Fruit fly (Drosophila melanogaster): ENCODE data around the gene CG32264.

Gene CG32264

DNA sequence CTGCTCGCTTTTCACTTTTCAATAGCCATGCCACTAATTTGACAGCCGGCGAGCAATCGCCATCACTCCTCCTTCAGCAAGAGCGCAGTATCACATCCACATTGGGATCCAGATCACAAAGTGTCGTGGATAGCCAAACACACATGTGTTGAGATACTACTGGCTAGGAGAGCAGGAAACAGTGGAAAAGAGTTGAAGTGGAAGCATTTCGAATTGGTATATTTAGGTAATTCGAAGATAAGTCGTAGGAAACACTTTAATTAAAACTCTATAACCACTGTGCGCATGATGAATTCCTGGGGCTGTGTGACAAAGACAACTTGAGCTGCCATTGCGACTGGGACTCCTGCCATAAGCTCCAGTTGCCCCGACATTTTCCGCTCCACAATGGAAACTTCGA is 116.2 kb downstream of the CG32264 start:
- TF ChIP-seq CG13204 (GFP tag; optimal IDR thresholded peaks at IDR 0.05) (no peak), CG9948 (tag; optimal IDR thresholded peaks at IDR 0.05) (peak; percentile 32), CG15710 (tag; optimal IDR thresholded peaks at IDR 0.05) (peak; percentile 43), CG34367 (tag; optimal IDR thresholded peaks at IDR 0.05) (peak; percentile 21), Snoo (tag; optimal IDR thresholded peaks at IDR 0.05) (no peak), fd96Ca (GFP tag; IDR thresholded peaks at IDR 0.05) (0 out of 3 replicates have a peak, but pooled peaks have one; percentile 44), CG4496 (GFP tag; IDR thresholded peaks at IDR 0.05) (peak; percentile 42; the same call in 2 of the 3 replicates), CG10348 (GFP tag; IDR thresholded peaks at IDR 0.05) (no peak), CG32121 (GFP tag; IDR thresholded peaks at IDR 0.05) (peak; percentile 38; the same call in 1 of the 2 replicates), rn (GFP tag; IDR thresholded peaks at IDR 0.05) (no peak), D1 (tag; optimal IDR thresholded peaks at IDR 0.05) (no peak), CG14655 (GFP tag; optimal IDR thresholded peaks at IDR 0.05) (peak; percentile 48), Ets98B (GFP tag; IDR thresholded peaks at IDR 0.05) (peak; percentile 65), CG8301 (tag; optimal IDR thresholded peaks at IDR 0.05) (peak; percentile 30), CG12605 (GFP tag; IDR thresholded peaks at IDR 0.05) (0 out of 2 replicates have a peak, but pooled peaks have one; percentile 38), EcR (GFP tag; optimal IDR thresholded peaks at IDR 0.05) (no peak), gl (tag; optimal IDR thresholded peaks at IDR 0.05) (no peak), Pif1B (GFP tag; optimal IDR thresholded peaks at IDR 0.05) (no peak), CG17806 (tag; optimal IDR thresholded peaks at IDR 0.05) (peak; percentile 45), Pif1A (GFP tag; optimal IDR thresholded peaks at IDR 0.05) (no peak), CG8159 (tag; optimal IDR thresholded peaks at IDR 0.05) (peak; percentile 53)

DNA sequence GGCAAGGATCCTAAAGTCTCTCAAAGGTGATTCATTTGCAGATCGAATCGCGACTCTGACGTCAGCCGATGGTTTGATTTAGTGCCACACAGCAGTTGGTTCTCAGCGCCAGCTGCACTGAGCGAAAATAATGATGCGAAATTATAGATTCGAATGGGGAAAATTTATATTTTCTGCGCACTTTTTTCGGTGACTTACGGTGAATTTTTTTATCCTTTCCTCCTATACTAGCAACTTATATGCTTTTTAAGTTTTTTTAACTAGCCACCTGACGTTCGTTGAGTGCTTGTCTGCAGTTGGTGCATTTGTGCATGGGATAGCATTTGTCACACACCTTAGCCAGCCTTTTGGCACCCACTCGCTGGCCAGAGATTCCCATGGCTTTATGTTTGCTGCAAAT is 120.0 kb downstream of the CG32264 start:
- TF ChIP-seq CG8301 (tag; optimal IDR thresholded peaks at IDR 0.05) (no peak), Pif1A (GFP tag; optimal IDR thresholded peaks at IDR 0.05) (peak; percentile 15), CG14655 (GFP tag; optimal IDR thresholded peaks at IDR 0.05) (peak; percentile 33), CG10348 (GFP tag; IDR thresholded peaks at IDR 0.05) (no peak), Ets98B (GFP tag; IDR thresholded peaks at IDR 0.05) (0 out of 2 replicates have a peak, but pooled peaks have one; percentile 11), CG4496 (GFP tag; IDR thresholded peaks at IDR 0.05) (0 out of 3 replicates have a peak, but pooled peaks have one; percentile 19), gl (tag; optimal IDR thresholded peaks at IDR 0.05) (no peak), fd96Ca (GFP tag; IDR thresholded peaks at IDR 0.05) (peak; percentile 59), CG34367 (tag; optimal IDR thresholded peaks at IDR 0.05) (no peak), D1 (tag; optimal IDR thresholded peaks at IDR 0.05) (no peak)

DNA sequence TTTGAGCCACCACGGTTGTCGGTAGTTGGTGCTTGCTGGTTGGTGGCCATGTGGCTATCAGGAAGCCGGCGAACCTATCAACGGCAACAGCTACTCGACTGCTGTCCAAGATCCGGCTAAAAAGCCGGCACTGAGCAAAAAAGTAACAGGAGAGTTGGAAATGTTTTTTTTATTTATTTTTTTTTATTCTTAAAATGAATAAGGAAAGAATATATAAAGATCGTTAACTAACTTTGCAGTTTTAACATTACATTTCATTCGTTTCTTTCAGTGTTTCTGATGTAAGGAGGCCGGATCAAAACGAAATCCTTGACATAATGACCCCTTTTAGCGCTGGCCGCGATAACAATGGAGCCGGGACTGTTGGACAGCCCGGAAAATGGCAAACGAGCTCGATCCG is 122.3 kb downstream of the CG32264 start:
- TF ChIP-seq CG14655 (GFP tag; optimal IDR thresholded peaks at IDR 0.05) = peak; percentile 31
- TF ChIP-seq CG9948 (tag; optimal IDR thresholded peaks at IDR 0.05) = no peak
- peak; percentile 41; the same call in 1 of the 3 replicates for TF ChIP-seq fd96Ca (GFP tag; IDR thresholded peaks at IDR 0.05)
- TF ChIP-seq Pif1B (GFP tag; optimal IDR thresholded peaks at IDR 0.05) = peak; percentile 6
- no peak for TF ChIP-seq CG17806 (tag; optimal IDR thresholded peaks at IDR 0.05)
- TF ChIP-seq gl (tag; optimal IDR thresholded peaks at IDR 0.05) = no peak
- TF ChIP-seq CG12605 (GFP tag; IDR thresholded peaks at IDR 0.05) = 0 out of 2 replicates have a peak, but pooled peaks have one; percentile 18
- no peak for TF ChIP-seq rn (GFP tag; IDR thresholded peaks at IDR 0.05)
- no peak for TF ChIP-seq CG8301 (tag; optimal IDR thresholded peaks at IDR 0.05)
- peak; percentile 71 for TF ChIP-seq CG4496 (GFP tag; IDR thresholded peaks at IDR 0.05)
- no peak for TF ChIP-seq Pif1A (GFP tag; optimal IDR thresholded peaks at IDR 0.05)
- TF ChIP-seq CG8159 (tag; optimal IDR thresholded peaks at IDR 0.05) = peak; percentile 29
- peak; percentile 71 for TF ChIP-seq CG32121 (GFP tag; IDR thresholded peaks at IDR 0.05)
- no peak; the same call in 1 of the 2 replicates for TF ChIP-seq Ets98B (GFP tag; IDR thresholded peaks at IDR 0.05)
- no peak for TF ChIP-seq Snoo (tag; optimal IDR thresholded peaks at IDR 0.05)

dm6 chr3L:3678375-3678774 is 127.9 kb downstream of the CG32264 start:
- TF ChIP-seq CG17806 (tag; optimal IDR thresholded peaks at IDR 0.05) (no peak), CG32121 (GFP tag; IDR thresholded peaks at IDR 0.05) (no peak), Pif1A (GFP tag; optimal IDR thresholded peaks at IDR 0.05) (no peak), fd96Ca (GFP tag; IDR thresholded peaks at IDR 0.05) (no peak), CG14655 (GFP tag; optimal IDR thresholded peaks at IDR 0.05) (no peak), EcR (GFP tag; optimal IDR thresholded peaks at IDR 0.05) (no peak), rn (GFP tag; IDR thresholded peaks at IDR 0.05) (no peak), Ets98B (GFP tag; IDR thresholded peaks at IDR 0.05) (no peak), CG10348 (GFP tag; IDR thresholded peaks at IDR 0.05) (no peak), Pif1B (GFP tag; optimal IDR thresholded peaks at IDR 0.05) (no peak), Snoo (tag; optimal IDR thresholded peaks at IDR 0.05) (no peak), D1 (tag; optimal IDR thresholded peaks at IDR 0.05) (no peak), CG13204 (GFP tag; optimal IDR thresholded peaks at IDR 0.05) (no peak), CG4496 (GFP tag; IDR thresholded peaks at IDR 0.05) (no peak), CG8301 (tag; optimal IDR thresholded peaks at IDR 0.05) (no peak), CG8159 (tag; optimal IDR thresholded peaks at IDR 0.05) (no peak), CG34367 (tag; optimal IDR thresholded peaks at IDR 0.05) (no peak)

- TF ChIP-seq fd96Ca (GFP tag; IDR thresholded peaks at IDR 0.05) (no peak), CG17806 (tag; optimal IDR thresholded peaks at IDR 0.05) (no peak), CG12605 (GFP tag; IDR thresholded peaks at IDR 0.05) (no peak), gl (tag; optimal IDR thresholded peaks at IDR 0.05) (no peak), rn (GFP tag; IDR thresholded peaks at IDR 0.05) (no peak), CG10348 (GFP tag; IDR thresholded peaks at IDR 0.05) (no peak), Pif1B (GFP tag; optimal IDR thresholded peaks at IDR 0.05) (no peak), Pif1A (GFP tag; optimal IDR thresholded peaks at IDR 0.05) (no peak), CG32121 (GFP tag; IDR thresholded peaks at IDR 0.05) (no peak), CG8159 (tag; optimal IDR thresholded peaks at IDR 0.05) (no peak), CG14655 (GFP tag; optimal IDR thresholded peaks at IDR 0.05) (no peak), CG34367 (tag; optimal IDR thresholded peaks at IDR 0.05) (no peak), CG4496 (GFP tag; IDR thresholded peaks at IDR 0.05) (no peak), CG15710 (tag; optimal IDR thresholded peaks at IDR 0.05) (no peak), CG9948 (tag; optimal IDR thresholded peaks at IDR 0.05) (no peak), CG13204 (GFP tag; optimal IDR thresholded peaks at IDR 0.05) (no peak), CG8301 (tag; optimal IDR thresholded peaks at IDR 0.05) (no peak), D1 (tag; optimal IDR thresholded peaks at IDR 0.05) (no peak)
Measured at dm6 chr3L:3672490-3673107, 133.7 kb downstream of the CG32264 start.
